Worm (Caenorhabditis elegans): ENCODE measurements around the gene F23F12.13.

- no peak for TF ChIP-seq hmg-4 (GFP tag; optimal IDR thresholded peaks at IDR 0.05)
- no peak for TF ChIP-seq scrt-1 (GFP tag; IDR thresholded peaks at IDR 0.05)
- TF ChIP-seq flt-1 (GFP tag; IDR thresholded peaks at IDR 0.05), result no peak
- no peak for TF ChIP-seq ama-1 (optimal IDR thresholded peaks at IDR 0.05)
- no peak for TF ChIP-seq hmbx-1 (tag; optimal IDR thresholded peaks at IDR 0.05)
These were observed 17.0 kb upstream of the F23F12.13 start, which contains the start of gene zip-8 for ce11 chrIII:6478256-6479004.

All from whole organism, early embryonic.